Worm (Caenorhabditis elegans) whole organism, L4 larva: ENCODE results near the gene semo-1.

Experiments used
- F37D6.2 ChIP-seq: sonication (generic microtip); optimal IDR thresholded peaks from 2 replicates; lab custom pipeline; 2016; ENCODE audit warnings: mild to moderate bottlenecking, missing genetic modification characterization, missing compliant biosample characterization
- F49E8.2 ChIP-seq: sonication (generic microtip); optimal IDR thresholded peaks from 2 replicates; lab custom pipeline; 2016; ENCODE audit warnings: missing compliant biosample characterization, mild to moderate bottlenecking, missing genetic modification characterization, borderline replicate concordance
- T20F7.1 ChIP-seq: fragments of 200-800 bp; sonication (Bioruptor generic); optimal IDR thresholded peaks from 2 replicates; lab custom pipeline; 2018; ENCODE audit warnings: mild to moderate bottlenecking, missing genetic modification characterization, missing compliant biosample characterization
- T26A8.4 ChIP-seq: fragments of 200-800 bp; sonication (Bioruptor generic); IDR thresholded peaks from 2 replicates; pipeline ENCODE4 v1.3.6; 2022; ENCODE audit warnings: missing genetic modification characterization, missing compliant biosample characterization
- ZK546.5 ChIP-seq, 2 experiments: sonication (generic microtip); optimal IDR thresholded peaks; 2 replicates each; lab custom pipeline; 2017; ENCODE audit warnings: missing biosample characterization in 2 of 2, missing genetic modification characterization in 2 of 2
- aha-1 ChIP-seq: fragments of 150-350 bp; peaks from one replicate; lab custom pipeline; 2014; ENCODE audit warnings: missing biosample characterization, missing genetic modification characterization
- aly-2 ChIP-seq: sonication (generic microtip); optimal IDR thresholded peaks from 2 replicates; lab custom pipeline; 2018; ENCODE audit warnings: missing biosample characterization, missing genetic modification characterization
- ama-1 ChIP-seq: fragments of 150-350 bp; optimal IDR thresholded peaks from 2 replicates; lab custom pipeline; 2014; ENCODE audit warnings: inconsistent platforms, mixed read lengths
- arid-1 ChIP-seq: fragments of 200-800 bp; sonication (Bioruptor generic); conservative IDR thresholded peaks from 2 replicates; pipeline ENCODE4 v1.3.6; 2022; ENCODE audit warnings: missing genetic modification reagents, missing genetic modification characterization, missing compliant biosample characterization
- ceh-20 ChIP-seq: fragments of 200-800 bp; sonication (Bioruptor generic); IDR thresholded peaks from 2 replicates; pipeline ENCODE4 v1.3.6; 2022; ENCODE audit warnings: missing genetic modification reagents, missing genetic modification characterization, missing compliant biosample characterization
- ceh-32 ChIP-seq: sonication (generic microtip); optimal IDR thresholded peaks from 2 replicates; lab custom pipeline; 2016; ENCODE audit warnings: mild to moderate bottlenecking, missing genetic modification characterization, missing compliant biosample characterization; ENCODE audit not compliant: poor library complexity
- daf-12 ChIP-seq: fragments of 150-350 bp; optimal IDR thresholded peaks from 2 replicates; lab custom pipeline; 2014; ENCODE audit warnings: missing biosample characterization, missing genetic modification reagents, missing genetic modification characterization
- daf-19 ChIP-seq: fragments of 200-800 bp; sonication (Bioruptor generic); conservative IDR thresholded peaks from 2 replicates; pipeline ENCODE4 v1.3.6; 2022; ENCODE audit warnings: missing genetic modification characterization, missing compliant biosample characterization
- dmd-6 ChIP-seq: fragments of 200-800 bp; sonication (Bioruptor generic); IDR thresholded peaks from 2 replicates; pipeline ENCODE4 v1.3.6; 2022; ENCODE audit warnings: missing genetic modification reagents, missing genetic modification characterization, missing compliant biosample characterization
- dmd-8 ChIP-seq: fragments of 200-800 bp; sonication (Bioruptor generic); IDR thresholded peaks from 2 replicates; pipeline ENCODE4 v1.3.6; 2022; ENCODE audit warnings: missing genetic modification characterization, missing compliant biosample characterization
- dpl-1 ChIP-seq: fragments of 150-350 bp; optimal IDR thresholded peaks from 2 replicates; lab custom pipeline; 2014; ENCODE audit warnings: missing biosample characterization, missing genetic modification reagents, missing genetic modification characterization
- egl-43 ChIP-seq: fragments of 200-800 bp; sonication (Bioruptor generic); IDR thresholded peaks from 2 replicates; pipeline ENCODE4 v1.3.6; 2022; ENCODE audit warnings: missing genetic modification reagents, missing genetic modification characterization, missing compliant biosample characterization
- fos-1 ChIP-seq: fragments of 150-350 bp; optimal IDR thresholded peaks from 2 replicates; lab custom pipeline; 2014; ENCODE audit warnings: missing biosample characterization, missing genetic modification characterization
- gei-8 ChIP-seq: fragments of 200-800 bp; sonication (Bioruptor generic); optimal IDR thresholded peaks from 2 replicates; lab custom pipeline; 2018; ENCODE audit warnings: mild to moderate bottlenecking, missing genetic modification characterization, missing compliant biosample characterization
- hlh-11 ChIP-seq: fragments of 200-800 bp; sonication (Bioruptor generic); optimal IDR thresholded peaks from 2 replicates; lab custom pipeline; 2018; ENCODE audit warnings: mild to moderate bottlenecking, missing genetic modification characterization, missing compliant biosample characterization
- jun-1 ChIP-seq: fragments of 150-350 bp; optimal IDR thresholded peaks from 2 replicates; lab custom pipeline; 2014; ENCODE audit warnings: missing biosample characterization, missing genetic modification reagents, missing genetic modification characterization
- lin-13 ChIP-seq: fragments of 150-350 bp; optimal IDR thresholded peaks from 2 replicates; lab custom pipeline; 2014; ENCODE audit warnings: missing biosample characterization, missing genetic modification reagents, missing genetic modification characterization
- lin-15B ChIP-seq: fragments of 150-350 bp; sonication (generic microtip); optimal IDR thresholded peaks from 3 replicates; lab custom pipeline; 2014; ENCODE audit warnings: missing biosample characterization, missing genetic modification characterization
- lin-38 ChIP-seq: fragments of 200-800 bp; sonication (Bioruptor generic); IDR thresholded peaks from 2 replicates; pipeline ENCODE4 v1.3.6; 2022; ENCODE audit warnings: missing genetic modification reagents, missing genetic modification characterization, missing compliant biosample characterization
- lsy-2 ChIP-seq, 2 experiments: fragments of 150-350 bp in 1 of 2; sonication (generic microtip) in 1 of 2; optimal IDR thresholded peaks; 2 replicates each; lab custom pipeline; 2014 to 2017; ENCODE audit warnings: missing biosample characterization in 2 of 2, missing genetic modification characterization in 2 of 2
- madf-5 ChIP-seq, 2 experiments: fragments of 200-800 bp; sonication (Bioruptor generic); IDR thresholded peaks; 2 replicates each; pipeline ENCODE4 v1.3.6; 2022; ENCODE audit warnings: missing compliant biosample characterization in 2 of 2, missing genetic modification characterization in 2 of 2
- madf-9 ChIP-seq: fragments of 200-800 bp; sonication (Bioruptor generic); conservative IDR thresholded peaks from 2 replicates; pipeline ENCODE4 v1.3.6; 2022; ENCODE audit warnings: missing genetic modification reagents, missing genetic modification characterization, missing compliant biosample characterization
- mdl-1 ChIP-seq, 2 experiments: fragments of 150-350 bp in 1 of 2; sonication (generic microtip) in 1 of 2; optimal IDR thresholded peaks; 2 replicates each; lab custom pipeline; 2014 to 2017; ENCODE audit warnings: missing biosample characterization in 2 of 2, missing genetic modification characterization in 2 of 2
- mes-2 ChIP-seq: sonication (generic microtip); optimal IDR thresholded peaks from 2 replicates; lab custom pipeline; 2016; ENCODE audit warnings: missing genotype, mild to moderate bottlenecking, missing genetic modification characterization, missing compliant biosample characterization; ENCODE audit not compliant: poor library complexity, severe bottlenecking
- nhr-25 ChIP-seq: sonication (generic microtip); optimal IDR thresholded peaks from 2 replicates; lab custom pipeline; 2017; ENCODE audit warnings: missing genetic modification characterization, mild to moderate bottlenecking, missing compliant biosample characterization, antibody characterized with exemption, moderate library complexity, borderline replicate concordance; ENCODE audit not compliant: insufficient read depth
- nhr-28 ChIP-seq: fragments of 150-350 bp; optimal IDR thresholded peaks from 2 replicates; lab custom pipeline; 2014; ENCODE audit warnings: missing biosample characterization, missing genetic modification characterization
- nhr-48 ChIP-seq: sonication (generic microtip); optimal IDR thresholded peaks from 2 replicates; lab custom pipeline; 2016; ENCODE audit warnings: mild to moderate bottlenecking, missing genetic modification characterization, missing compliant biosample characterization
- nhr-76 ChIP-seq: fragments of 150-350 bp; optimal IDR thresholded peaks from 2 replicates; lab custom pipeline; 2014; ENCODE audit warnings: missing biosample characterization, missing genetic modification characterization
- set-16 ChIP-seq: fragments of 200-800 bp; sonication (Bioruptor generic); IDR thresholded peaks from 2 replicates; pipeline ENCODE4 v1.3.6; 2022; ENCODE audit warnings: missing genetic modification reagents, missing genetic modification characterization, missing compliant biosample characterization
- snpc-1.2 ChIP-seq: fragments of 200-800 bp; sonication (Bioruptor generic); IDR thresholded peaks from 2 replicates; pipeline ENCODE4 v1.3.6; 2022; ENCODE audit warnings: missing genetic modification reagents, missing genetic modification characterization, missing compliant biosample characterization
- spr-1 ChIP-seq: sonication (generic microtip); optimal IDR thresholded peaks from 2 replicates; lab custom pipeline; 2016; ENCODE audit warnings: mild to moderate bottlenecking, missing genetic modification characterization, missing compliant biosample characterization
- tra-1 ChIP-seq: fragments of 200-800 bp; sonication (Bioruptor generic); IDR thresholded peaks from 2 replicates; pipeline ENCODE4 v1.3.6; 2022; ENCODE audit warnings: missing genetic modification reagents, missing genetic modification characterization, missing compliant biosample characterization
- unc-39 ChIP-seq: sonication (generic microtip); optimal IDR thresholded peaks from 2 replicates; lab custom pipeline; 2017; ENCODE audit warnings: missing biosample characterization, missing genetic modification characterization
- unc-62 ChIP-seq, 3 experiments: fragments of 150-350 bp in 1 of 3; sonication (generic microtip); optimal IDR thresholded peaks in 2 of 3; peaks in 1 of 3; 1 replicate in 1 of 3; 2 replicates in 2 of 3; lab custom pipeline; 2014 to 2017; ENCODE audit warnings: missing biosample characterization in 3 of 3, missing genetic modification characterization in 3 of 3, missing genetic modification reagents in 3 of 3, missing genotype in 1 of 3
- vab-7 ChIP-seq: fragments of 200-800 bp; sonication (Bioruptor generic); IDR thresholded peaks from 2 replicates; pipeline ENCODE4 v1.3.6; 2022; ENCODE audit warnings: missing genetic modification reagents, missing genetic modification characterization, missing compliant biosample characterization
- zfp-3 ChIP-seq: fragments of 200-800 bp; sonication (Bioruptor generic); conservative IDR thresholded peaks from 2 replicates; pipeline ENCODE4 v1.3.6; 2022; ENCODE audit warnings: missing genetic modification reagents, missing genetic modification characterization, missing compliant biosample characterization
- zip-2 ChIP-seq: fragments of 150-350 bp; optimal IDR thresholded peaks from 2 replicates; lab custom pipeline; 2014; ENCODE audit warnings: missing biosample characterization, missing genetic modification characterization

semo-1 gene

ce11 chrIV:14066403-14066802 is 15.4 kb downstream of the semo-1 start:
- TF ChIP-seq unc-39 (tag; lab: Kevin White, UChicago) (no peak), aha-1 (tag; lab: Kevin White, UChicago) (peak; percentile 67)

- no peak for TF ChIP-seq madf-9
- no peak for TF ChIP-seq dmd-8 (GFP tag; lab: Robert Waterston, UW)
- TF ChIP-seq T20F7.1 (GFP tag; lab: Kevin White, UChicago), result no peak
- TF ChIP-seq mes-2 (tag; lab: Kevin White, UChicago), result no peak
- TF ChIP-seq zfp-3 (GFP tag; lab: Robert Waterston, UW), result no peak
- TF ChIP-seq unc-39 (tag; lab: Kevin White, UChicago), result no peak
These were observed 18.8 kb downstream of the semo-1 start, which contains the start of gene lst-4 for ce11 chrIV:14069760-14070159. Gene lst-4 (minus strand): TSS chrIV:14069860.

DNA sequence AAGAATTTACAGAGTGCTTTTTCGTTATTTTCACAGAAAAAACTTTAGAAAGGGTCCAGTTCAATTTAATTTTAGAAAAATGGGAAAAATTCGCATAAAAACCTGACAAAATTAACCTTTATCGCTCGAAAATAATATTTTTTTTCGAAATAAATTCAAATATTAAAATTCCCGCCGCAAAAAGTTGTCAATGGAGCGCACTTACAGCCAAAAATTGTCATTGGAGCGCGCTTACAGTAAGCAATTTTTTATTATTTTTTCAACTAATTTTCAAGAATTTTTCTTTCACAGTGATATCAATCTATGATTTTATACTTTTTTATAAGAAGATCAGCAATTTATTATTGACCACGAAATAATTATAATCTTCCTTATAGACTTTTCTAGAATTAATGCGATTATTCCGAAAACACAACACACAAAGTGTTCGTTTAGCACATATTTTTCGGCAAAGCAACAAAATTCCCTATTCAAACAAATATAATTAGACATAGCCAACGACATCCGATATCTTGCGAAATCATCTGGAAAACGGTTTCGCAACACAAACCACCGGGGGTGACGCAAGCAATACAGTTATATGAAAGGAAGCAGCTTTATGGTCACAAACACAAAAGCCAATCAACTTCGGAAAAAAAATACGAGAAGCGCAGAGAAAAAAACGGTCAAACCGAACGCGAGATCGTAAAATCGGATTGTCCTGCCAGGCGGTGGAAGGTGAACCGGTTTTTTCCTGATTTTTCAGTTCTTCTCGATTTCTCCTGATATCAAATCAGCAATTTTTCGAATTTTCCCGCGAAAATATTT is 19.4 kb downstream of the semo-1 start:
- no peak for TF ChIP-seq aly-2 (tag; lab: Kevin White, UChicago)
- peak; percentile 35 for TF ChIP-seq nhr-48 (tag; lab: Kevin White, UChicago)
- no peak for TF ChIP-seq set-16 (GFP tag; lab: Robert Waterston, UW)
- no peak for TF ChIP-seq lin-15B (tag; lab: Kevin White, UChicago)
- no peak for TF ChIP-seq unc-62 (GFP tag; optimal IDR thresholded peaks at IDR 0.05 in 1 of 2; lab: Kevin White, UChicago)
- TF ChIP-seq unc-62 (tag; optimal IDR thresholded peaks at IDR 0.05; lab: Kevin White, UChicago), result no peak
- TF ChIP-seq nhr-76 (tag; lab: Kevin White, UChicago), result no peak
- TF ChIP-seq zip-2 (tag; lab: Kevin White, UChicago), result no peak
- TF ChIP-seq snpc-1.2 (GFP tag; lab: Robert Waterston, UW), result peak; percentile 83
- TF ChIP-seq unc-39 (tag; lab: Kevin White, UChicago), result no peak
- TF ChIP-seq tra-1 (GFP tag; lab: Robert Waterston, UW), result no peak
- no peak for TF ChIP-seq ZK546.5 (tag; optimal IDR thresholded peaks at IDR 0.05; lab: Kevin White, UChicago)
- TF ChIP-seq ceh-32 (tag; lab: Kevin White, UChicago), result no peak
- TF ChIP-seq vab-7, result 0 out of 2 replicates have a peak, but pooled peaks have one; percentile 10
- no peak for TF ChIP-seq gei-8 (GFP tag; lab: Kevin White, UChicago)
- TF ChIP-seq daf-19, result no peak
- TF ChIP-seq lin-38, result peak; percentile 93
- TF ChIP-seq hlh-11 (tag; lab: Kevin White, UChicago), result peak; percentile 75
- no peak for TF ChIP-seq jun-1 (tag; lab: Kevin White, UChicago)
- no peak for TF ChIP-seq madf-9
- TF ChIP-seq mes-2 (tag; lab: Kevin White, UChicago), result peak; percentile 37
- peak in 1 of 2 experiments; percentile 14 for TF ChIP-seq lsy-2 (tag; optimal IDR thresholded peaks at IDR 0.05; lab: Kevin White, UChicago)
- TF ChIP-seq arid-1 (GFP tag; lab: Robert Waterston, UW), result no peak
- no peak for TF ChIP-seq madf-5 (GFP tag; IDR thresholded peaks at IDR 0.05; lab: Robert Waterston, UW)
- TF ChIP-seq ama-1 (lab: Kevin White, UChicago), result no peak
- no peak for TF ChIP-seq mdl-1 (tag; optimal IDR thresholded peaks at IDR 0.05; lab: Kevin White, UChicago)
- peak; percentile 54 for TF ChIP-seq dpl-1 (GFP tag; lab: Kevin White, UChicago)

ce11 chrIV:14070992-14071289 is 19.9 kb downstream of the semo-1 start:
- TF ChIP-seq F37D6.2 (tag; lab: Kevin White, UChicago), result peak; percentile 49
- peak; percentile 70 for TF ChIP-seq nhr-25 (tag; lab: Kevin White, UChicago)
- peak; percentile 53; the same call in 1 of the 2 replicates for TF ChIP-seq madf-9
- peak; percentile 7 for TF ChIP-seq spr-1 (tag; lab: Kevin White, UChicago)
- peak; percentile 69 for TF ChIP-seq nhr-28
- peak; percentile 84 for TF ChIP-seq mes-2 (tag; lab: Kevin White, UChicago)
- peak; percentile 72 for TF ChIP-seq F49E8.2
- peak; percentile 76 for TF ChIP-seq lin-13 (GFP tag; lab: Kevin White, UChicago)
- TF ChIP-seq T26A8.4 (GFP tag; lab: Robert Waterston, UW), result 0 out of 2 replicates have a peak, but pooled peaks have one; percentile 27
- peak in 1 of 2 experiments; percentile 41 for TF ChIP-seq mdl-1 (tag; optimal IDR thresholded peaks at IDR 0.05; lab: Kevin White, UChicago)
- TF ChIP-seq daf-12 (tag; lab: Kevin White, UChicago), result no peak
- TF ChIP-seq vab-7, result 0 out of 2 replicates have a peak, but pooled peaks have one; percentile 3
- TF ChIP-seq dmd-6 (GFP tag; lab: Robert Waterston, UW), result 0 out of 2 replicates have a peak, but pooled peaks have one; percentile 40
- no peak for TF ChIP-seq egl-43 (GFP tag; lab: Robert Waterston, UW)
- peak; percentile 68 for TF ChIP-seq hlh-11 (tag; lab: Kevin White, UChicago)
- TF ChIP-seq ceh-20 (GFP tag; lab: Robert Waterston, UW), result peak; percentile 37; the same call in 1 of the 2 replicates
- TF ChIP-seq ZK546.5 (tag; optimal IDR thresholded peaks at IDR 0.05; lab: Kevin White, UChicago), result peak in 1 of 2 experiments; percentile 57
- TF ChIP-seq fos-1 (tag; lab: Kevin White, UChicago), result no peak
- peak; percentile 19 to 90 for TF ChIP-seq lsy-2 (tag; optimal IDR thresholded peaks at IDR 0.05; lab: Kevin White, UChicago)
